Worm (Caenorhabditis elegans) whole organism, late embryonic: ENCODE data around the gene pigk-1.

Experiments
- ceh-24 ChIP-seq: sonication (generic microtip); optimal IDR thresholded peaks from 2 replicates; lab custom pipeline; 2016; ENCODE audit warnings: mild to moderate bottlenecking, missing genetic modification characterization, missing compliant biosample characterization
- dve-1 ChIP-seq: sonication (generic microtip); optimal IDR thresholded peaks from 2 replicates; lab custom pipeline; 2017; ENCODE audit warnings: antibody characterized with exemption, mild to moderate bottlenecking, missing genetic modification characterization, missing compliant biosample characterization
- elt-2 ChIP-seq: sonication (generic microtip); optimal IDR thresholded peaks from 2 replicates; lab custom pipeline; 2016; ENCODE audit warnings: missing genetic modification reagents, missing genetic modification characterization, missing compliant biosample characterization
- fax-1 ChIP-seq: sonication (generic microtip); optimal IDR thresholded peaks from 2 replicates; lab custom pipeline; 2016; ENCODE audit warnings: missing genotype, missing genetic modification characterization, missing compliant biosample characterization
- hlh-8 ChIP-seq: sonication (generic microtip); optimal IDR thresholded peaks from 2 replicates; lab custom pipeline; 2016; ENCODE audit warnings: missing genotype, missing genetic modification characterization, missing compliant biosample characterization
- nfya-1 ChIP-seq: sonication (generic microtip); optimal IDR thresholded peaks from 2 replicates; lab custom pipeline; 2017; ENCODE audit warnings: missing genetic modification characterization, mild to moderate bottlenecking, missing compliant biosample characterization, antibody characterized with exemption, moderate library complexity
- odd-2 ChIP-seq: sonication (generic microtip); optimal IDR thresholded peaks from 2 replicates; lab custom pipeline; 2017; ENCODE audit warnings: antibody characterized with exemption, mild to moderate bottlenecking, missing genetic modification characterization, missing compliant biosample characterization
- syd-9 ChIP-seq: sonication (generic microtip); optimal IDR thresholded peaks from 2 replicates; lab custom pipeline; 2016; ENCODE audit warnings: mild to moderate bottlenecking, missing genetic modification characterization, moderate library complexity, missing compliant biosample characterization
- tbx-2 ChIP-seq: sonication (generic microtip); optimal IDR thresholded peaks from 2 replicates; lab custom pipeline; 2016; ENCODE audit warnings: missing genetic modification characterization, missing compliant biosample characterization
- unc-3 ChIP-seq, 2 experiments: fragments of 200-800 bp in 1 of 2; sonication (Bioruptor generic) in 1 of 2; sonication (generic microtip) in 1 of 2; conservative IDR thresholded peaks in 1 of 2; optimal IDR thresholded peaks in 1 of 2; 2 replicates each; pipeline versions ENCODE4 v1.3.6 to Lab custom; 2016 to 2022; ENCODE audit warnings: missing compliant biosample characterization in 2 of 2, missing genetic modification characterization in 2 of 2, missing genetic modification reagents in 1 of 2
- unc-86 ChIP-seq: sonication (generic microtip); optimal IDR thresholded peaks from 2 replicates; lab custom pipeline; 2016; ENCODE audit warnings: missing genetic modification characterization, missing compliant biosample characterization

ce11 chrIV:11143228-11143444 is 33.3 kb upstream of the pigk-1 start, which contains the start of gene F01G4.4:
- no peak for TF ChIP-seq tbx-2 (tag; lab: Kevin White, UChicago)
- TF ChIP-seq nfya-1, result no peak
- TF ChIP-seq dve-1 (tag; lab: Kevin White, UChicago), result no peak
- no peak for TF ChIP-seq hlh-8 (tag; lab: Kevin White, UChicago)
- no peak for TF ChIP-seq elt-2 (tag; lab: Kevin White, UChicago)
- TF ChIP-seq unc-86 (tag; lab: Kevin White, UChicago), result no peak
- TF ChIP-seq syd-9 (tag; lab: Kevin White, UChicago), result no peak
- no peak for TF ChIP-seq odd-2 (tag; lab: Kevin White, UChicago)
- TF ChIP-seq fax-1 (tag; lab: Kevin White, UChicago), result no peak
- TF ChIP-seq unc-3 (GFP tag; conservative IDR thresholded peaks at IDR 0.05; lab: Robert Waterston, UW), result no peak
- TF ChIP-seq unc-3 (tag; optimal IDR thresholded peaks at IDR 0.05; lab: Kevin White, UChicago), result no peak
- TF ChIP-seq ceh-24, result no peak
